Worm (Caenorhabditis elegans) whole organism, young adult: Measurements from ENCODE around the gene mua-6.

ENCODE experiments used
- F57A8.1 ChIP-seq: fragments of 200-800 bp; sonication (Bioruptor generic); optimal IDR thresholded peaks from 2 replicates; lab custom pipeline; 2018; ENCODE audit warnings: mild to moderate bottlenecking, missing genetic modification characterization, moderate library complexity, missing compliant biosample characterization
- Y95B8A.8 ChIP-seq: fragments of 200-800 bp; sonication (Bioruptor generic); IDR thresholded peaks from 2 replicates; pipeline ENCODE4 v1.3.6; 2022; ENCODE audit warnings: missing genetic modification reagents, missing genetic modification characterization, missing compliant biosample characterization
- ZK185.1 ChIP-seq: sonication (generic microtip); optimal IDR thresholded peaks from 2 replicates; lab custom pipeline; 2016; ENCODE audit warnings: mild to moderate bottlenecking, missing genetic modification characterization, missing compliant biosample characterization; ENCODE audit not compliant: poor library complexity, severe bottlenecking
- akir-1 ChIP-seq: fragments of 200-800 bp; sonication (Bioruptor generic); optimal IDR thresholded peaks from 2 replicates; lab custom pipeline; 2018; ENCODE audit warnings: mild to moderate bottlenecking, missing genetic modification characterization, moderate library complexity, missing compliant biosample characterization
- attf-6 ChIP-seq: fragments of 200-800 bp; sonication (Bioruptor generic); IDR thresholded peaks from 2 replicates; pipeline ENCODE4 v1.3.6; 2022; ENCODE audit warnings: missing genetic modification reagents, missing genetic modification characterization, missing compliant biosample characterization
- dpl-1 ChIP-seq: fragments of 150-350 bp; optimal IDR thresholded peaks from 2 replicates; lab custom pipeline; 2014; ENCODE audit warnings: missing biosample characterization, missing genetic modification reagents, missing genetic modification characterization
- lin-26 ChIP-seq: fragments of 200-800 bp; sonication (Bioruptor generic); IDR thresholded peaks from 2 replicates; pipeline ENCODE4 v1.3.6; 2022; ENCODE audit warnings: missing genetic modification reagents, missing genetic modification characterization, missing compliant biosample characterization
- madf-3 ChIP-seq: fragments of 200-800 bp; sonication (Bioruptor generic); IDR thresholded peaks from 2 replicates; pipeline ENCODE4 v1.3.6; 2022; ENCODE audit warnings: missing genetic modification reagents, missing genetic modification characterization, missing compliant biosample characterization
- mcd-1 ChIP-seq: fragments of 200-800 bp; sonication (Bioruptor generic); IDR thresholded peaks from 2 replicates; pipeline ENCODE4 v1.3.6; 2022; ENCODE audit warnings: missing genetic modification reagents, missing genetic modification characterization, missing compliant biosample characterization

ce11 chrX:16297123-16297522, 31.6 kb upstream of the mua-6 start:
- no peak for TF ChIP-seq dpl-1 (GFP tag; lab: Kevin White, UChicago)
- no peak for TF ChIP-seq Y95B8A.8
- TF ChIP-seq mcd-1 (GFP tag; lab: Robert Waterston, UW), result no peak
- no peak for TF ChIP-seq F57A8.1
- TF ChIP-seq attf-6, result no peak
- TF ChIP-seq lin-26 (GFP tag; lab: Robert Waterston, UW), result no peak
- TF ChIP-seq madf-3, result no peak
- TF ChIP-seq akir-1 (GFP tag; lab: Kevin White, UChicago), result no peak
- no peak for TF ChIP-seq ZK185.1
